Worm (Caenorhabditis elegans) whole organism, young adult: ENCODE data around the gene his-70.

Experiments
- B0035.1 ChIP-seq: sonication (generic microtip); optimal IDR thresholded peaks from 2 replicates; lab custom pipeline; 2016; ENCODE audit warnings: missing genetic modification characterization, mild to moderate bottlenecking, missing compliant biosample characterization, missing genotype, missing genetic modification reagents
- B0261.1 ChIP-seq: sonication (generic microtip); optimal IDR thresholded peaks from 2 replicates; lab custom pipeline; 2016; ENCODE audit warnings: mild to moderate bottlenecking, missing genetic modification characterization, moderate library complexity, missing compliant biosample characterization
- C06A6.2 ChIP-seq: fragments of 200-800 bp; sonication (Bioruptor generic); conservative IDR thresholded peaks from 2 replicates; pipeline ENCODE4 v1.3.6; 2022; ENCODE audit warnings: missing genetic modification characterization, missing compliant biosample characterization
- F33H1.4 ChIP-seq: fragments of 200-800 bp; sonication (Bioruptor generic); IDR thresholded peaks from 2 replicates; pipeline ENCODE4 v1.3.6; 2022; ENCODE audit warnings: missing genetic modification reagents, missing genetic modification characterization, missing compliant biosample characterization
- F39B2.1 ChIP-seq: fragments of 200-800 bp; sonication (Bioruptor generic); IDR thresholded peaks from 2 replicates; pipeline ENCODE4 v1.3.6; 2022; ENCODE audit warnings: missing genetic modification reagents, missing genetic modification characterization, missing compliant biosample characterization
- F49E8.2 ChIP-seq: sonication (generic microtip); optimal IDR thresholded peaks from 3 replicates; lab custom pipeline; 2017; ENCODE audit warnings: missing genetic modification characterization, mild to moderate bottlenecking, missing compliant biosample characterization, antibody characterized with exemption, moderate library complexity; ENCODE audit not compliant: insufficient read depth
- T26A5.8 ChIP-seq: sonication (generic microtip); optimal IDR thresholded peaks from 2 replicates; lab custom pipeline; 2016; ENCODE audit warnings: missing genetic modification characterization, missing compliant biosample characterization
- Y67H2A.10 ChIP-seq: fragments of 200-800 bp; sonication (Bioruptor generic); conservative IDR thresholded peaks from 2 replicates; pipeline ENCODE4 v1.3.6; 2022; ENCODE audit warnings: missing genetic modification reagents, missing genetic modification characterization, missing compliant biosample characterization
- akir-1 ChIP-seq: fragments of 200-800 bp; sonication (Bioruptor generic); optimal IDR thresholded peaks from 2 replicates; lab custom pipeline; 2018; ENCODE audit warnings: mild to moderate bottlenecking, missing genetic modification characterization, moderate library complexity, missing compliant biosample characterization
- aptf-3 ChIP-seq: fragments of 200-800 bp; sonication (Bioruptor generic); IDR thresholded peaks from 2 replicates; pipeline ENCODE4 v1.3.6; 2022; ENCODE audit warnings: missing genetic modification characterization, missing compliant biosample characterization
- attf-3 ChIP-seq: fragments of 200-800 bp; sonication (Bioruptor generic); conservative IDR thresholded peaks from 2 replicates; pipeline ENCODE4 v1.3.6; 2022; ENCODE audit warnings: missing genetic modification reagents, missing genetic modification characterization, missing compliant biosample characterization
- attf-5 ChIP-seq: fragments of 200-800 bp; sonication (Bioruptor generic); optimal IDR thresholded peaks from 2 replicates; lab custom pipeline; 2018; ENCODE audit warnings: mild to moderate bottlenecking, missing genetic modification characterization, missing compliant biosample characterization
- attf-6 ChIP-seq: fragments of 200-800 bp; sonication (Bioruptor generic); IDR thresholded peaks from 2 replicates; pipeline ENCODE4 v1.3.6; 2022; ENCODE audit warnings: missing genetic modification reagents, missing genetic modification characterization, missing compliant biosample characterization
- bed-1 ChIP-seq: fragments of 200-800 bp; sonication (Bioruptor generic); IDR thresholded peaks from 2 replicates; pipeline ENCODE4 v1.3.6; 2022; ENCODE audit warnings: missing genetic modification reagents, missing genetic modification characterization, missing compliant biosample characterization
- ccch-3 ChIP-seq: fragments of 200-800 bp; sonication (Bioruptor generic); optimal IDR thresholded peaks from 2 replicates; lab custom pipeline; 2018; ENCODE audit warnings: mild to moderate bottlenecking, missing genetic modification characterization, missing compliant biosample characterization
- ceh-27 ChIP-seq: fragments of 200-800 bp; sonication (Bioruptor generic); optimal IDR thresholded peaks from 2 replicates; lab custom pipeline; 2018; ENCODE audit warnings: mild to moderate bottlenecking, missing genetic modification characterization, moderate library complexity, missing compliant biosample characterization
- ceh-91 ChIP-seq: fragments of 200-800 bp; sonication (Bioruptor generic); IDR thresholded peaks from 2 replicates; pipeline ENCODE4 v1.3.6; 2022; ENCODE audit warnings: missing genetic modification reagents, missing genetic modification characterization, missing compliant biosample characterization
- dox-1 ChIP-seq: fragments of 200-800 bp; sonication (Bioruptor generic); IDR thresholded peaks from 2 replicates; pipeline ENCODE4 v1.3.6; 2022; ENCODE audit warnings: missing genetic modification reagents, missing genetic modification characterization, missing compliant biosample characterization
- dpff-1 ChIP-seq: sonication (generic microtip); optimal IDR thresholded peaks from 2 replicates; lab custom pipeline; 2017; ENCODE audit warnings: mild to moderate bottlenecking, missing genetic modification characterization, missing compliant biosample characterization
- dpl-1 ChIP-seq: fragments of 150-350 bp; optimal IDR thresholded peaks from 2 replicates; lab custom pipeline; 2014; ENCODE audit warnings: missing biosample characterization, missing genetic modification reagents, missing genetic modification characterization
- egl-18 ChIP-seq: fragments of 200-800 bp; sonication (Bioruptor generic); IDR thresholded peaks from 2 replicates; pipeline ENCODE4 v1.3.6; 2022; ENCODE audit warnings: missing genetic modification reagents, missing genetic modification characterization, missing compliant biosample characterization
- egrh-3 ChIP-seq: fragments of 200-800 bp; sonication (Bioruptor generic); IDR thresholded peaks from 2 replicates; pipeline ENCODE4 v1.3.6; 2022; ENCODE audit warnings: missing genetic modification reagents, missing genetic modification characterization, missing compliant biosample characterization
- hmg-20 ChIP-seq: fragments of 200-800 bp; sonication (Bioruptor generic); IDR thresholded peaks from 2 replicates; pipeline ENCODE4 v1.3.6; 2022; ENCODE audit warnings: missing genetic modification reagents, missing genetic modification characterization, missing compliant biosample characterization
- hsf-1 ChIP-seq: fragments of 200-800 bp; sonication (Bioruptor generic); IDR thresholded peaks from 2 replicates; pipeline ENCODE4 v1.3.6; 2022; ENCODE audit warnings: missing genetic modification reagents, missing genetic modification characterization, missing compliant biosample characterization
- let-526 ChIP-seq: fragments of 200-800 bp; sonication (Bioruptor generic); IDR thresholded peaks from 2 replicates; pipeline ENCODE4 v1.3.6; 2022; ENCODE audit warnings: missing genetic modification reagents, missing genetic modification characterization, missing compliant biosample characterization
- let-607 ChIP-seq, 2 experiments: fragments of 200-800 bp in 1 of 2; sonication (Bioruptor generic) in 1 of 2; sonication (generic microtip) in 1 of 2; optimal IDR thresholded peaks; 2 replicates each; lab custom pipeline; 2016 to 2018; ENCODE audit warnings: mild to moderate bottlenecking in 2 of 2, missing compliant biosample characterization in 2 of 2, missing genetic modification characterization in 2 of 2, moderate library complexity in 2 of 2, missing genotype in 1 of 2
- lin-26 ChIP-seq: fragments of 200-800 bp; sonication (Bioruptor generic); IDR thresholded peaks from 2 replicates; pipeline ENCODE4 v1.3.6; 2022; ENCODE audit warnings: missing genetic modification reagents, missing genetic modification characterization, missing compliant biosample characterization
- lin-35 ChIP-seq, 3 experiments: fragments of 150-350 bp in 2 of 3; sonication (generic microtip) in 1 of 3; optimal IDR thresholded peaks; 2 replicates each; lab custom pipeline; 2014 to 2018; ENCODE audit warnings: missing biosample characterization in 3 of 3, missing genetic modification characterization in 3 of 3, missing genetic modification reagents in 3 of 3
- lsl-1 ChIP-seq: fragments of 200-800 bp; sonication (Bioruptor generic); optimal IDR thresholded peaks from 2 replicates; lab custom pipeline; 2018; ENCODE audit warnings: mild to moderate bottlenecking, missing genetic modification characterization, moderate library complexity, missing compliant biosample characterization
- madf-8 ChIP-seq: fragments of 200-800 bp; sonication (Bioruptor generic); conservative IDR thresholded peaks from 2 replicates; pipeline ENCODE4 v1.3.6; 2022; ENCODE audit warnings: missing genetic modification reagents, missing genetic modification characterization, missing compliant biosample characterization
- mxl-1 ChIP-seq: sonication (generic microtip); optimal IDR thresholded peaks from 2 replicates; lab custom pipeline; 2016; ENCODE audit warnings: missing genetic modification characterization, missing compliant biosample characterization
- nfya-2 ChIP-seq: fragments of 200-800 bp; sonication (Bioruptor generic); IDR thresholded peaks from 2 replicates; pipeline ENCODE4 v1.3.6; 2022; ENCODE audit warnings: missing genetic modification reagents, missing genetic modification characterization, missing compliant biosample characterization
- nhr-27 ChIP-seq: fragments of 200-800 bp; sonication (Bioruptor generic); optimal IDR thresholded peaks from 2 replicates; lab custom pipeline; 2018; ENCODE audit warnings: mild to moderate bottlenecking, missing genetic modification characterization, moderate library complexity, missing compliant biosample characterization
- nhr-80 ChIP-seq: sonication (generic microtip); optimal IDR thresholded peaks from 2 replicates; lab custom pipeline; 2016; ENCODE audit warnings: missing genetic modification characterization, missing compliant biosample characterization
- nhr-90 ChIP-seq: sonication (generic microtip); optimal IDR thresholded peaks from 2 replicates; lab custom pipeline; 2016; ENCODE audit warnings: missing genotype, mild to moderate bottlenecking, missing genetic modification characterization, missing compliant biosample characterization
- pbrm-1 ChIP-seq: fragments of 200-800 bp; sonication (Bioruptor generic); IDR thresholded peaks from 2 replicates; pipeline ENCODE4 v1.3.6; 2022; ENCODE audit warnings: missing genetic modification reagents, missing genetic modification characterization, missing compliant biosample characterization
- sdz-38 ChIP-seq: sonication (generic microtip); optimal IDR thresholded peaks from 2 replicates; lab custom pipeline; 2016; ENCODE audit warnings: missing genotype, missing genetic modification characterization, missing compliant biosample characterization
- snpc-4 ChIP-seq, 5 experiments: fragments of 150-350 bp in 1 of 5; sonication (generic microtip) in 4 of 5; optimal IDR thresholded peaks; 2 replicates each; lab custom pipeline; 2014 to 2018; ENCODE audit warnings: missing genetic modification characterization in 5 of 5, missing biosample characterization in 3 of 5, antibody characterized with exemption in 2 of 5, mild to moderate bottlenecking in 2 of 5, missing compliant biosample characterization in 2 of 5, missing genotype in 2 of 5, moderate library complexity in 2 of 5, missing genetic modification reagents in 1 of 5
- tbp1 ChIP-seq: fragments of 200-800 bp; sonication (Bioruptor generic); optimal IDR thresholded peaks from 2 replicates; lab custom pipeline; 2018; ENCODE audit warnings: mild to moderate bottlenecking, missing genetic modification characterization, missing compliant biosample characterization
- tlf-1 ChIP-seq: fragments of 200-800 bp; sonication (Bioruptor generic); optimal IDR thresholded peaks from 2 replicates; lab custom pipeline; 2018; ENCODE audit warnings: mild to moderate bottlenecking, missing genetic modification characterization, missing compliant biosample characterization
- unc-130 ChIP-seq: sonication (generic microtip); optimal IDR thresholded peaks from 2 replicates; lab custom pipeline; 2016; ENCODE audit warnings: missing genetic modification reagents, missing genetic modification characterization, missing compliant biosample characterization
- zfh-2 ChIP-seq: fragments of 200-800 bp; sonication (Bioruptor generic); conservative IDR thresholded peaks from 2 replicates; pipeline ENCODE4 v1.3.6; 2022; ENCODE audit warnings: missing genetic modification reagents, missing genetic modification characterization, missing compliant biosample characterization
- zim-3 ChIP-seq: sonication (generic microtip); optimal IDR thresholded peaks from 2 replicates; lab custom pipeline; 2017; ENCODE audit warnings: mild to moderate bottlenecking, missing genetic modification characterization, moderate library complexity, missing compliant biosample characterization
- ztf-18 ChIP-seq: sonication (generic microtip); optimal IDR thresholded peaks from 2 replicates; lab custom pipeline; 2016; ENCODE audit warnings: missing genotype, mild to moderate bottlenecking, missing genetic modification characterization, missing compliant biosample characterization
- ztf-3 ChIP-seq: fragments of 200-800 bp; sonication (Bioruptor generic); optimal IDR thresholded peaks from 2 replicates; lab custom pipeline; 2018; ENCODE audit warnings: mild to moderate bottlenecking, missing genetic modification characterization, missing compliant biosample characterization

The his-70 gene

ce11 chrIII:4019801-4020200 lies 40.1 kb downstream of the his-70 start, which contains the start of gene snpc-3.4 (continued):
- TF ChIP-seq attf-3 (peak; percentile 63; the same call in 1 of the 2 replicates), snpc-4 (GFP tag; optimal IDR thresholded peaks at IDR 0.05; lab: Kevin White, UChicago) (peak; percentile 27), snpc-4 (tag; optimal IDR thresholded peaks at IDR 0.05; lab: Kevin White, UChicago) (peak; percentile 31 to 61 (median 50)), F49E8.2 (tag; lab: Kevin White, UChicago) (peak; percentile 81), lin-26 (GFP tag; lab: Robert Waterston, UW) (0 out of 2 replicates have a peak, but pooled peaks have one; percentile 15), tbp1 (GFP tag; lab: Kevin White, UChicago) (peak; percentile 65), zim-3 (tag; lab: Kevin White, UChicago) (no peak), B0035.1 (no peak), ztf-3 (GFP tag; lab: Kevin White, UChicago) (no peak), C06A6.2 (GFP tag; lab: Robert Waterston, UW) (no peak), dpff-1 (tag; lab: Kevin White, UChicago) (no peak), pbrm-1 (GFP tag; lab: Robert Waterston, UW) (peak; percentile 88), ceh-91 (GFP tag; lab: Robert Waterston, UW) (peak; percentile 96), Y67H2A.10 (GFP tag; lab: Robert Waterston, UW) (0 out of 2 replicates have a peak, but pooled peaks have one; percentile 10), akir-1 (GFP tag; lab: Kevin White, UChicago) (no peak), lsl-1 (peak; percentile 96), F33H1.4 (peak; percentile 86), bed-1 (GFP tag; lab: Robert Waterston, UW) (no peak), sdz-38 (tag; lab: Kevin White, UChicago) (no peak), nfya-2 (GFP tag; lab: Robert Waterston, UW) (no peak), nhr-90 (tag; lab: Kevin White, UChicago) (no peak), zfh-2 (no peak), dpl-1 (peak; percentile 96), egl-18 (0 out of 2 replicates have a peak, but pooled peaks have one; percentile 7), attf-6 (GFP tag; lab: Robert Waterston, UW) (peak; percentile 69), ceh-27 (GFP tag; lab: Kevin White, UChicago) (peak; percentile 71), ccch-3 (GFP tag; lab: Kevin White, UChicago) (no peak), F39B2.1 (GFP tag; lab: Robert Waterston, UW) (no peak), T26A5.8 (tag; lab: Kevin White, UChicago) (no peak), mxl-1 (tag; lab: Kevin White, UChicago) (no peak), unc-130 (GFP tag; lab: Kevin White, UChicago) (peak; percentile 81), let-526 (GFP tag; lab: Robert Waterston, UW) (no peak), let-607 (tag; optimal IDR thresholded peaks at IDR 0.05; lab: Kevin White, UChicago) (no peak), aptf-3 (GFP tag; lab: Robert Waterston, UW) (no peak)

- TF ChIP-seq ztf-18 (tag; lab: Kevin White, UChicago) (peak; percentile 25), lin-35 (GFP tag; optimal IDR thresholded peaks at IDR 0.05; lab: Kevin White, UChicago) (no peak), nhr-80 (peak; percentile 88), egrh-3 (GFP tag; lab: Robert Waterston, UW) (peak; percentile 70), attf-5 (GFP tag; lab: Kevin White, UChicago) (peak; percentile 9), nhr-27 (tag; lab: Kevin White, UChicago) (peak; percentile 28), madf-8 (GFP tag; lab: Robert Waterston, UW) (0 out of 2 replicates have a peak, but pooled peaks have one; percentile 13), tlf-1 (GFP tag; lab: Kevin White, UChicago) (no peak), dox-1 (GFP tag; lab: Robert Waterston, UW) (peak; percentile 51), hmg-20 (GFP tag; lab: Robert Waterston, UW) (no peak), Y67H2A.10 (GFP tag; lab: Robert Waterston, UW) (no peak), zim-3 (tag; lab: Kevin White, UChicago) (no peak), B0261.1 (no peak), snpc-4 (GFP tag; optimal IDR thresholded peaks at IDR 0.05; lab: Kevin White, UChicago) (no peak), snpc-4 (tag; optimal IDR thresholded peaks at IDR 0.05; lab: Kevin White, UChicago) (no peak), hsf-1 (GFP tag; lab: Robert Waterston, UW) (peak; percentile 11; the same call in 1 of the 2 replicates)
Observed at ce11 chrIII:4018591-4019580, 41.0 kb downstream of the his-70 start.
